Fruit fly (Drosophila melanogaster) whole organism, adult: ENCODE results near the gene aop.

ENCODE experiments used
- CG5204 ChIP-seq: fragments of 200-800 bp; sonication (Bioruptor generic); optimal IDR thresholded peaks from 2 replicates; lab custom pipeline; 2016; ENCODE audit warnings: missing biosample characterization, missing genetic modification characterization
- CG7045 ChIP-seq: fragments of 200-800 bp; sonication (Bioruptor generic); optimal IDR thresholded peaks from 2 replicates; lab custom pipeline; 2017; ENCODE audit warnings: missing biosample characterization, mild to moderate bottlenecking, missing genetic modification characterization
- Clk ChIP-seq: fragments of 200-800 bp; sonication (Bioruptor generic); optimal IDR thresholded peaks from 2 replicates; lab custom pipeline; 2017; ENCODE audit warnings: missing biosample characterization, missing genetic modification characterization
- Crg-1 ChIP-seq: fragments of 200-800 bp; sonication (Bioruptor generic); optimal IDR thresholded peaks from 2 replicates; lab custom pipeline; 2016; ENCODE audit warnings: missing biosample characterization, missing genetic modification characterization
- Hr96 ChIP-seq: fragments of 200-800 bp; sonication (Bioruptor generic); optimal IDR thresholded peaks from 2 replicates; lab custom pipeline; 2016; ENCODE audit warnings: missing biosample characterization, missing genetic modification characterization
- bab1 ChIP-seq: fragments of 200-800 bp; sonication (Bioruptor generic); optimal IDR thresholded peaks from 3 replicates; lab custom pipeline; 2019; ENCODE audit warnings: missing biosample characterization, mild to moderate bottlenecking, missing genetic modification characterization, moderate library complexity
- pad ChIP-seq: fragments of 200-800 bp; sonication (Bioruptor generic); optimal IDR thresholded peaks from 3 replicates; lab custom pipeline; 2017; ENCODE audit warnings: missing biosample characterization, missing genetic modification characterization, mild to moderate bottlenecking, moderate library complexity, missing genetic modification reagents
- toe ChIP-seq: fragments of 200-800 bp; sonication (Bioruptor generic); optimal IDR thresholded peaks from 2 replicates; lab custom pipeline; 2016; ENCODE audit warnings: missing biosample characterization, missing genetic modification characterization

DNA sequence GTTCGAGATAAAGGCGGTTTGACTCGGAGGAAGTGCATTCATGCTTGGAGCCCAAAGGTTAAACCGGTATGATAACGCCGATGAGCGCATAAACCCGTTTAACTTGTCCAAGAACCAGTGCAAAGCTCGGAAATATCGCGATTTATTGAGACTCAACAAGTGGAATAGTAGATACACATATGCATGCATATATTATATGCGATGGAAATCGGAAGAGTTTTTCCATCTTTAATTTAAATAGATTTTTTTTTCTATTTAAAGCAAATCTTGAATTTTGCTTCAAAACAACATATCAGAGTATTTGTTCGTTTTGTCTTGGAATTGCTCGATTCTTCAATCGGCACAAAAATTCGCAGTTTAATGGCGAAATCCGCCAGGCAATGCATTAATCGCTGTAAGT lies 43.8 kb upstream of the aop start:
- TF ChIP-seq Clk (no peak), toe (GFP tag; lab: Kevin White, UChicago) (no peak), Crg-1 (GFP tag; lab: Kevin White, UChicago) (no peak), CG7045 (GFP tag; lab: Kevin White, UChicago) (no peak), CG5204 (GFP tag; lab: Kevin White, UChicago) (no peak), Hr96 (no peak), bab1 (GFP tag; lab: Kevin White, UChicago) (peak; percentile 5), pad (GFP tag; lab: Kevin White, UChicago) (no peak)
